Worm (Caenorhabditis elegans): ENCODE measurements around the gene C47A4.3.

DNA sequence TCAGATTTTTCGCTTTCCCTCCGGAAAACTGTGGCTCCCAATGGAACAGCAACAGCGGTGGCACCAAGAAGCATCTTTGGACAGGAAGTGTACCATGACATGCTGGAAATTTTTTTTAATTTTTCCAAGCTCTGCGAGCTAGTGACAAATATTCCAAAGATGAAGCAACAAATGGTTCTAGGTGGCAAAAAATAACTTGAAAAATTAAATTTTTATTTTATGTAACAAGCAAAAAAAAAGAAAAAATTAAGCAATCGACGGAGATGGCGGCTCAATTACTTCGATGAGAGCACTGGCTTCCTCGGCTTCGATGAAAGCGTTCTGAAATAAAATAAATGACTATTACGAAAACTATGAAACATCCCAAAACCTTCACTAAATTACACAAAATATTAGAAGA lies 43.4 kb upstream of the C47A4.3 start, which contains the start of gene lact-9:
- TF ChIP-seq blmp-1 (tag; optimal IDR thresholded peaks at IDR 0.05): no peak
- TF ChIP-seq alr-1 (tag; optimal IDR thresholded peaks at IDR 0.05; ENCODE audit: borderline replicate concordance): no peak
- TF ChIP-seq tbx-2 (tag; optimal IDR thresholded peaks at IDR 0.05): no peak
- no peak for TF ChIP-seq lin-15B (tag; optimal IDR thresholded peaks at IDR 0.05)
- TF ChIP-seq fkh-10 (GFP tag; optimal IDR thresholded peaks at IDR 0.05): no peak
- no peak for TF ChIP-seq lir-3 (tag; optimal IDR thresholded peaks at IDR 0.05; ENCODE audit: poor library complexity)
- no peak for TF ChIP-seq ztf-11 (tag; optimal IDR thresholded peaks at IDR 0.05)
- no peak for TF ChIP-seq unc-86 (tag; optimal IDR thresholded peaks at IDR 0.05)
- TF ChIP-seq zip-4 (GFP tag; optimal IDR thresholded peaks at IDR 0.05): no peak

Measured in whole organism, L1 larva.